Worm (Caenorhabditis elegans): ENCODE measurements around the gene F14D2.14.
A peak's percentile ranks its signal among the peaks of the same experiment; 100 is the strongest.

Gene F14D2.14

DNA sequence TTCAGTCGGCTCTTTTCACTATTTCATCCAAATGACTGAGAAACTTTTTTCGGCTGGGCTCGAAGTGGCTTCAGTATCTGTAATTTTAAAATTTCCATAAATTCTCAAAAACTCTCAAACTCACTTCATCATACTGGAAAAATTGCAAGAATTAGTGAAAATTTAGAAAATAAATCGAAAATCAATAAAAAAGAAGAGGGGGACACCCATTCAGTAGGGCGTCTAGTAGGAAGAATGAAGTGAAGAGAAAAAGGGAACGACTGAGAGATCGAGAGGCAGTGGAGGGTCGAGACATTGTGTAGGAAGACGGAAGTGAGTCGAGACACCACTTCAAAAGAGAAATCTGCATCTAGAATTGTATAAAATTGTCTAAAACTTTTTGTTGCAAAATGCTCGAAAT lies 26.1 kb upstream of the F14D2.14 start:
- TF ChIP-seq unc-62 (GFP tag; optimal IDR thresholded peaks at IDR 0.05) (no peak), efl-1 (optimal IDR thresholded peaks at IDR 0.05) (peak in 1 of 2 experiments; percentile 4), efl-1 (GFP tag; optimal IDR thresholded peaks at IDR 0.05 in 1 of 2) (no peak), blmp-1 (tag; optimal IDR thresholded peaks at IDR 0.05) (peak; percentile 8)

DNA sequence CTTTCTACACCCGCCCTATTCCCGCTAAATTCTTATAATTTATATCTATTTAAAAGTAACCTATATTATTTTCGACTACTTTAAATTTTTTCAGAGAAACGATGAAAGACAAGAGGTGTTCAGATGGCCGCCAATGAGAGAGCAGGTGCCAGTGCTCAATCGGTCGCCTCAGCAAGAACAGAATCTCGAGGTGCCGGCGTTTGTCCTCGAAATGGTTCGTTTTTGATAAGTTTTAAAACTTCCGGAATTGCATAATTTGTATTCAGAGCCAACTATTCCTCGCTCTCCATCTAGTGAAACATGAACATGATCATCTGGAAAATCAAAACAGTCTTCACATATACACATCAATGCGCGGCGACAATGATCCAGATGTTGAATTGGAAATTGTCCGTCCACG lies 23.2 kb upstream of the F14D2.14 start, which contains the start of gene bath-23:
Gene bath-23, plus strand, starts transcription at position 301 of the 400 bp plus-strand sequence.
- TF ChIP-seq lin-14 (GFP tag; optimal IDR thresholded peaks at IDR 0.05) (no peak), ets-5 (GFP tag; IDR thresholded peaks at IDR 0.05) (no peak), ztf-4 (tag; optimal IDR thresholded peaks at IDR 0.05) (no peak), pqm-1 (tag; optimal IDR thresholded peaks at IDR 0.05) (no peak), nhr-47 (tag; optimal IDR thresholded peaks at IDR 0.05) (no peak), Y116A8C.19 (tag; optimal IDR thresholded peaks at IDR 0.05; ENCODE audit: borderline replicate concordance) (no peak), nhr-90 (tag; optimal IDR thresholded peaks at IDR 0.05; ENCODE audit: poor library complexity) (no peak), jun-1 (tag; optimal IDR thresholded peaks at IDR 0.05) (no peak), hlh-4 (tag; optimal IDR thresholded peaks at IDR 0.05) (no peak), ceh-82 (tag; optimal IDR thresholded peaks at IDR 0.05) (no peak), hpl-2 (GFP tag; optimal IDR thresholded peaks at IDR 0.05) (no peak)

DNA sequence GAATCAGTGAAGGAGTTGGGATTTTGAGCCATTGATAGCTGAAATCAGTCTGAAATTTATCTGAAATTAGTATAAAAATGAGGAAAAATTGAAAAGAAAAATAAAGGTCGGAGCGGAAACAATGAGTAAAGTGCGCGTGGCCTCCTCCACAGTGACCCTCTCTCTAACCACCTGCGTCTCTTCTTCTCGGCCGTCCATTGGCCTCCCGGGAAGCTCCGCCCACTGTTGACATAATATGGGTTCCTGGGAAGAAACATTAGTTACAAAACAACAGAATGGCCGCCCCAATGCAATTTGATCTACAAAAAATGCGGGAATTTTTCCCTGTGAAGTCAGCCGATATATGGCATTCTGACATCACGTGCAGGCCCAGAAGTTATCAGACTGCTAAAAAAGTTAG lies 22.3 kb upstream of the F14D2.14 start, which contains the start of gene Y49F6C.8:
Gene Y49F6C.8, minus strand, starts transcription at position 51 of the 400 bp plus-strand sequence.
- no peak for TF ChIP-seq lin-39 (tag; optimal IDR thresholded peaks at IDR 0.05)
- no peak for TF ChIP-seq efl-1 (optimal IDR thresholded peaks at IDR 0.05)
- peak in 1 of 2 experiments; percentile 33 for TF ChIP-seq efl-1 (GFP tag; optimal IDR thresholded peaks at IDR 0.05 in 1 of 2)
- TF ChIP-seq sup-37 (GFP tag; optimal IDR thresholded peaks at IDR 0.05): no peak
- TF ChIP-seq rnt-1 (tag; optimal IDR thresholded peaks at IDR 0.05): peak; percentile 4
- no peak for TF ChIP-seq alr-1 (tag; optimal IDR thresholded peaks at IDR 0.05; ENCODE audit: borderline replicate concordance)
- TF ChIP-seq lsy-2 (tag; optimal IDR thresholded peaks at IDR 0.05): peak; percentile 38 to 50

DNA sequence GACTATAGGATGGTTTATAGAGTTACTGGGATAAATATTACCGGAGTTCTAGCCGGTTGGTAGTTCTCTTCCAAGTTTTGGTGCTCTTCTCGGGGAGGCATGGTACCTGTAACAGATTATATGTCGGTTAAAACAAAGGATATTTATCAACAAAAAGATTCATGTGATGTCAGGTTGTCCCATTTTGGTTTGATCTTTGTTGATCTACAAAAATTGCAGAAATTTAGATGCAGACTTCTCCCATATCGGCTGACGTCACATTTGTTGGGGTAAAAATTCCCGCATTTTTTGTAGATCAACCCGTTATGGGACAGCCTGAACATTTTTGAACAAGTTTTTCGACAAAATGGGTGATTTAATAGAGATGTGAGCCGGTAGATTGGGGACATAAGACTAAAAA lies 20.3 kb upstream of the F14D2.14 start, which contains the start of gene Y49F6C.7:
Gene Y49F6C.7, minus strand, starts transcription at position 101 of the 400 bp plus-strand sequence.
- TF ChIP-seq ces-1 (GFP tag; optimal IDR thresholded peaks at IDR 0.05) (no peak), elt-2 (tag; optimal IDR thresholded peaks at IDR 0.05) (no peak), hlh-4 (tag; optimal IDR thresholded peaks at IDR 0.05) (no peak), ceh-82 (tag; optimal IDR thresholded peaks at IDR 0.05) (no peak), isw-1 (GFP tag; IDR thresholded peaks at IDR 0.05) (no peak), skn-1 (tag; optimal IDR thresholded peaks at IDR 0.05) (no peak), snu-23 (GFP tag; optimal IDR thresholded peaks at IDR 0.05) (no peak), jun-1 (tag; optimal IDR thresholded peaks at IDR 0.05) (no peak), ets-5 (GFP tag; IDR thresholded peaks at IDR 0.05) (no peak), sptf-1 (tag; optimal IDR thresholded peaks at IDR 0.05) (no peak), Y116A8C.19 (tag; optimal IDR thresholded peaks at IDR 0.05; ENCODE audit: borderline replicate concordance) (no peak), fos-1 (tag; optimal IDR thresholded peaks at IDR 0.05) (no peak), C16A3.4 (tag; optimal IDR thresholded peaks at IDR 0.05) (no peak), unc-62 (GFP tag; optimal IDR thresholded peaks at IDR 0.05) (no peak), nhr-12 (tag; optimal IDR thresholded peaks at IDR 0.05) (no peak), nhr-85 (tag) (no peak), zag-1 (tag; optimal IDR thresholded peaks at IDR 0.05) (no peak), nhr-76 (tag; optimal IDR thresholded peaks at IDR 0.05) (no peak), unc-98 (GFP tag; IDR thresholded peaks at IDR 0.05) (no peak)

DNA sequence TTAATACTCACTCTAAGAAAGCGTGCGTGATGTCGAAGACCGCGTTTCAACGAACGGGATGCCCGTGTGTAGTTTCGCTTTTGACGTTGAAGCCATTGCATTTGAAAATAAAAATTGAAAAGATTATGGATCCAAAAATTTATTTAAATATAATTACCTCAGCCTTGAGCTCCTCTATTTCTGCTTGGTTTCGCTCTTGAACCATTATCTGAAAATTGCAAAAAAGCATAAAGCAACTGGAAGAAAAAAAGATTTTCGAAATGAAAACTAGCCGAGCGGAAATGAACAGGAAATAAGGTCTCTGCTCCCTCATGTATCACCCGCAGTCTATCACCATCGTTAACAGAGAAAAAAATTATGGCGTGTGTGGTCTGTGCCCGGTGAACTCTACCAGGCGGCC lies 19.3 kb upstream of the F14D2.14 start, which contains the start of gene Y49F6C.6:
Gene Y49F6C.6, minus strand, starts transcription at position 101 of the 400 bp plus-strand sequence.
- TF ChIP-seq ceh-88 (GFP tag; IDR thresholded peaks at IDR 0.05) (no peak), pax-3 (tag; optimal IDR thresholded peaks at IDR 0.05) (no peak), hlh-17 (GFP tag; optimal IDR thresholded peaks at IDR 0.05; ENCODE audit: borderline replicate concordance) (no peak), hpl-2 (GFP tag; optimal IDR thresholded peaks at IDR 0.05) (no peak), mep-1 (tag; optimal IDR thresholded peaks at IDR 0.05) (no peak), mef-2 (tag; optimal IDR thresholded peaks at IDR 0.05) (no peak), ces-1 (GFP tag; optimal IDR thresholded peaks at IDR 0.05) (no peak), blmp-1 (tag; optimal IDR thresholded peaks at IDR 0.05) (no peak), sptf-1 (tag; optimal IDR thresholded peaks at IDR 0.05) (no peak), C04F5.9 (tag; optimal IDR thresholded peaks at IDR 0.05) (no peak), rnt-1 (tag; optimal IDR thresholded peaks at IDR 0.05) (no peak), lsy-2 (tag; optimal IDR thresholded peaks at IDR 0.05) (no peak)
